Worm (Caenorhabditis elegans) whole organism, L1 larva: ENCODE data around the gene gsp-2.

ENCODE experiments used
- C16A3.4 ChIP-seq: fragments of 150-350 bp; optimal IDR thresholded peaks from 2 replicates; lab custom pipeline; 2014; ENCODE audit warnings: missing biosample characterization, missing genetic modification characterization
- Y116A8C.19 ChIP-seq: sonication (generic microtip); optimal IDR thresholded peaks from 2 replicates; lab custom pipeline; 2016; ENCODE audit warnings: missing compliant biosample characterization, missing genetic modification characterization, borderline replicate concordance
- aha-1 ChIP-seq: fragments of 150-350 bp; optimal IDR thresholded peaks from 2 replicates; lab custom pipeline; 2014; ENCODE audit warnings: missing biosample characterization, missing genetic modification characterization
- alr-1 ChIP-seq: fragments of 200-800 bp; sonication (Bioruptor generic); optimal IDR thresholded peaks from 2 replicates; lab custom pipeline; 2018; ENCODE audit warnings: borderline replicate concordance, mild to moderate bottlenecking, missing genetic modification characterization, missing compliant biosample characterization
- aly-2 ChIP-seq: fragments of 150-350 bp; optimal IDR thresholded peaks from 2 replicates; lab custom pipeline; 2014; ENCODE audit warnings: missing biosample characterization, missing genetic modification characterization
- ama-1 ChIP-seq: fragments of 150-350 bp; optimal IDR thresholded peaks from 2 replicates; lab custom pipeline; 2014
- blmp-1 ChIP-seq: fragments of 150-350 bp; optimal IDR thresholded peaks from 2 replicates; lab custom pipeline; 2014; ENCODE audit warnings: missing biosample characterization, missing genetic modification characterization
- ceh-8 ChIP-seq: fragments of 200-800 bp; sonication (Bioruptor generic); optimal IDR thresholded peaks from 2 replicates; lab custom pipeline; 2018; ENCODE audit warnings: mild to moderate bottlenecking, missing genetic modification characterization, moderate library complexity, missing compliant biosample characterization
- ceh-88 ChIP-seq: fragments of 200-800 bp; sonication (Bioruptor generic); IDR thresholded peaks from 2 replicates; pipeline ENCODE4 v1.3.6; 2022; ENCODE audit warnings: missing genetic modification characterization, missing compliant biosample characterization
- ces-1 ChIP-seq: fragments of 150-350 bp; optimal IDR thresholded peaks from 2 replicates; lab custom pipeline; 2014; ENCODE audit warnings: missing biosample characterization, missing genetic modification reagents, missing genetic modification characterization
- dpl-1 ChIP-seq, 3 experiments: fragments of 150-350 bp in 2 of 3; sonication (generic microtip) in 1 of 3; optimal IDR thresholded peaks; 2 replicates each; lab custom pipeline; 2014 to 2017; ENCODE audit warnings: missing biosample characterization in 3 of 3, missing genetic modification characterization in 3 of 3, missing genetic modification reagents in 3 of 3
- efl-3 ChIP-seq: fragments of 200-800 bp; sonication (Bioruptor generic); optimal IDR thresholded peaks from 2 replicates; lab custom pipeline; 2018; ENCODE audit warnings: mild to moderate bottlenecking, missing genetic modification characterization, missing compliant biosample characterization
- elt-2 ChIP-seq: sonication (generic microtip); optimal IDR thresholded peaks from 2 replicates; lab custom pipeline; 2016; ENCODE audit warnings: missing genetic modification characterization, mild to moderate bottlenecking, inconsistent platforms, missing compliant biosample characterization, missing genetic modification reagents
- elt-3 ChIP-seq, 6 experiments: fragments of 150-350 bp in 1 of 6; sonication (generic microtip); optimal IDR thresholded peaks; 2 replicates each; lab custom pipeline; 2017 to 2018; ENCODE audit warnings: missing biosample characterization in 6 of 6, missing genetic modification characterization in 6 of 6, inconsistent platforms in 1 of 6
- ets-5 ChIP-seq: fragments of 200-800 bp; sonication (Bioruptor generic); IDR thresholded peaks from 2 replicates; pipeline ENCODE4 v1.3.6; 2022; ENCODE audit warnings: missing genetic modification characterization, missing compliant biosample characterization
- fkh-10 ChIP-seq: sonication (generic microtip); optimal IDR thresholded peaks from 2 replicates; lab custom pipeline; 2017; ENCODE audit warnings: missing biosample characterization, missing genetic modification reagents, missing genetic modification characterization
- fkh-8 ChIP-seq: sonication (generic microtip); optimal IDR thresholded peaks from 2 replicates; lab custom pipeline; 2016; ENCODE audit warnings: mild to moderate bottlenecking, missing genetic modification characterization, missing compliant biosample characterization
- fos-1 ChIP-seq: fragments of 150-350 bp; optimal IDR thresholded peaks from 2 replicates; lab custom pipeline; 2014; ENCODE audit warnings: missing biosample characterization, missing genetic modification characterization
- grh-1 ChIP-seq: fragments of 200-800 bp; sonication (Bioruptor generic); IDR thresholded peaks from 2 replicates; pipeline ENCODE4 v1.3.6; 2022; ENCODE audit warnings: missing genetic modification reagents, missing genetic modification characterization, missing compliant biosample characterization
- hlh-17 ChIP-seq: fragments of 200-800 bp; sonication (Bioruptor generic); optimal IDR thresholded peaks from 2 replicates; lab custom pipeline; 2018; ENCODE audit warnings: missing genetic modification characterization, mild to moderate bottlenecking, missing compliant biosample characterization, moderate library complexity, borderline replicate concordance
- hpl-2 ChIP-seq: fragments of 150-350 bp; optimal IDR thresholded peaks from 2 replicates; lab custom pipeline; 2014; ENCODE audit warnings: missing biosample characterization, missing genetic modification reagents, missing genetic modification characterization
- jun-1 ChIP-seq: fragments of 150-350 bp; optimal IDR thresholded peaks from 2 replicates; lab custom pipeline; 2014; ENCODE audit warnings: missing biosample characterization, missing genetic modification reagents, missing genetic modification characterization
- lin-14 ChIP-seq: fragments of 200-800 bp; sonication (Bioruptor generic); optimal IDR thresholded peaks from 2 replicates; lab custom pipeline; 2018; ENCODE audit warnings: mild to moderate bottlenecking, missing genetic modification characterization, moderate library complexity, missing compliant biosample characterization
- lin-15B ChIP-seq: fragments of 150-350 bp; sonication (generic microtip); optimal IDR thresholded peaks from 3 replicates; lab custom pipeline; 2014; ENCODE audit warnings: missing biosample characterization, missing genetic modification characterization
- lir-3 ChIP-seq: sonication (generic microtip); optimal IDR thresholded peaks from 2 replicates; lab custom pipeline; 2016; ENCODE audit warnings: mild to moderate bottlenecking, missing genetic modification characterization, moderate library complexity, missing compliant biosample characterization; ENCODE audit not compliant: poor library complexity
- lsy-2 ChIP-seq, 2 experiments: fragments of 150-350 bp; optimal IDR thresholded peaks; 2 replicates each; lab custom pipeline; 2014; ENCODE audit warnings: missing biosample characterization in 2 of 2, missing genetic modification characterization in 2 of 2
- nhr-11 ChIP-seq: fragments of 150-350 bp; optimal IDR thresholded peaks from 2 replicates; lab custom pipeline; 2014; ENCODE audit warnings: missing biosample characterization, missing genetic modification characterization
- nhr-20 ChIP-seq: sonication (generic microtip); optimal IDR thresholded peaks from 2 replicates; lab custom pipeline; 2016; ENCODE audit warnings: mild to moderate bottlenecking, missing genetic modification characterization, missing compliant biosample characterization
- nhr-47 ChIP-seq: sonication (generic microtip); optimal IDR thresholded peaks from 2 replicates; lab custom pipeline; 2016; ENCODE audit warnings: mild to moderate bottlenecking, missing genetic modification characterization, moderate library complexity, missing compliant biosample characterization
- nhr-71 ChIP-seq: sonication (generic microtip); optimal IDR thresholded peaks from 2 replicates; lab custom pipeline; 2016; ENCODE audit warnings: mild to moderate bottlenecking, missing genetic modification characterization, moderate library complexity, missing compliant biosample characterization
- nhr-76 ChIP-seq: sonication (generic microtip); optimal IDR thresholded peaks from 2 replicates; lab custom pipeline; 2017; ENCODE audit warnings: missing biosample characterization, missing genetic modification characterization
- nhr-85 ChIP-seq: sonication (generic microtip); peaks from one replicate; lab custom pipeline; 2016; ENCODE audit warnings: missing genetic modification characterization, inconsistent platforms, missing compliant biosample characterization
- nhr-90 ChIP-seq: sonication (generic microtip); optimal IDR thresholded peaks from 2 replicates; lab custom pipeline; 2016; ENCODE audit warnings: mild to moderate bottlenecking, missing genetic modification characterization, missing compliant biosample characterization; ENCODE audit not compliant: poor library complexity
- pag-3 ChIP-seq: sonication (generic microtip); optimal IDR thresholded peaks from 2 replicates; lab custom pipeline; 2017; ENCODE audit warnings: missing genetic modification characterization, mild to moderate bottlenecking, missing compliant biosample characterization, antibody characterized with exemption, borderline replicate concordance; ENCODE audit not compliant: insufficient read depth
- pax-3 ChIP-seq: fragments of 200-800 bp; sonication (Bioruptor generic); optimal IDR thresholded peaks from 2 replicates; lab custom pipeline; 2018; ENCODE audit warnings: mild to moderate bottlenecking, missing genetic modification characterization, moderate library complexity, missing compliant biosample characterization
- snu-23 ChIP-seq: sonication (generic microtip); optimal IDR thresholded peaks from 2 replicates; lab custom pipeline; 2016; ENCODE audit warnings: missing genetic modification characterization, missing compliant biosample characterization
- sup-37 ChIP-seq: fragments of 200-800 bp; sonication (Bioruptor generic); optimal IDR thresholded peaks from 2 replicates; lab custom pipeline; 2018; ENCODE audit warnings: mild to moderate bottlenecking, missing genetic modification characterization, missing compliant biosample characterization
- swsn-7 ChIP-seq: sonication (generic microtip); optimal IDR thresholded peaks from 2 replicates; lab custom pipeline; 2016; ENCODE audit warnings: missing genetic modification characterization, missing compliant biosample characterization
- tbx-2 ChIP-seq: sonication (generic microtip); optimal IDR thresholded peaks from 2 replicates; lab custom pipeline; 2016; ENCODE audit warnings: missing genetic modification characterization, missing compliant biosample characterization
- tlp-1 ChIP-seq: fragments of 150-350 bp; optimal IDR thresholded peaks from 2 replicates; lab custom pipeline; 2014; ENCODE audit warnings: missing biosample characterization, missing genetic modification characterization
- unc-130 ChIP-seq: fragments of 150-350 bp; optimal IDR thresholded peaks from 2 replicates; lab custom pipeline; 2017; ENCODE audit warnings: missing biosample characterization, missing genetic modification characterization, inconsistent platforms
- unc-86 ChIP-seq: sonication (generic microtip); optimal IDR thresholded peaks from 2 replicates; lab custom pipeline; 2016; ENCODE audit warnings: missing genetic modification characterization, missing compliant biosample characterization
- xbp-1 ChIP-seq: sonication (generic microtip); optimal IDR thresholded peaks from 2 replicates; lab custom pipeline; 2016; ENCODE audit warnings: missing genetic modification characterization, missing compliant biosample characterization
- zag-1 ChIP-seq: fragments of 150-350 bp; optimal IDR thresholded peaks from 2 replicates; lab custom pipeline; 2014; ENCODE audit warnings: missing biosample characterization, missing genetic modification characterization
- ztf-11 ChIP-seq, 2 experiments: sonication (generic microtip); optimal IDR thresholded peaks; 2 replicates each; lab custom pipeline; 2016 to 2017; ENCODE audit warnings: missing genetic modification characterization in 2 of 2, missing biosample characterization in 1 of 2, missing compliant biosample characterization in 1 of 2

The gsp-2 gene

ce11 chrIII:7381546-7382171, 45.3 kb downstream of the gsp-2 start, which contains the start of the genes hmg-4 and T20B12.3 (continued):
- no peak for TF ChIP-seq tbx-2
- TF ChIP-seq C16A3.4 (tag; lab: Kevin White, UChicago) = peak; percentile 46
- no peak for TF ChIP-seq fkh-8 (tag; lab: Kevin White, UChicago)
- peak; percentile 33 for TF ChIP-seq nhr-47 (tag; lab: Kevin White, UChicago)
- TF ChIP-seq snu-23 (GFP tag; lab: Kevin White, UChicago) = peak; percentile 58
- TF ChIP-seq efl-3 (GFP tag; lab: Kevin White, UChicago) = no peak
- TF ChIP-seq hpl-2 (GFP tag; lab: Kevin White, UChicago) = no peak
- peak; percentile 23 to 75 (median 68) for TF ChIP-seq dpl-1 (GFP tag; optimal IDR thresholded peaks at IDR 0.05; lab: Kevin White, UChicago)
- peak in 1 of 6 experiments; percentile 29 for TF ChIP-seq elt-3 (tag; optimal IDR thresholded peaks at IDR 0.05; lab: Kevin White, UChicago)
- TF ChIP-seq unc-130 = no peak
- TF ChIP-seq lin-14 (GFP tag; lab: Kevin White, UChicago) = no peak
- TF ChIP-seq jun-1 (tag; lab: Kevin White, UChicago) = no peak
- no peak for TF ChIP-seq grh-1
- peak; percentile 93 to 98 for TF ChIP-seq lsy-2 (tag; optimal IDR thresholded peaks at IDR 0.05; lab: Kevin White, UChicago)
- TF ChIP-seq swsn-7 = peak; percentile 18
- TF ChIP-seq, all 84 proteins: peak for 21

- TF ChIP-seq grh-1 (no peak), lin-15B (tag; lab: Kevin White, UChicago) (no peak), fos-1 (no peak), elt-3 (tag; optimal IDR thresholded peaks at IDR 0.05; lab: Kevin White, UChicago) (no peak), aha-1 (tag; lab: Kevin White, UChicago) (no peak), nhr-90 (tag; lab: Kevin White, UChicago) (no peak), blmp-1 (tag; lab: Kevin White, UChicago) (no peak), Y116A8C.19 (tag; lab: Kevin White, UChicago) (no peak), lin-14 (GFP tag; lab: Kevin White, UChicago) (no peak), ets-5 (GFP tag; lab: Robert Waterston, UW) (no peak), fkh-10 (GFP tag; lab: Kevin White, UChicago) (no peak), sup-37 (no peak), tlp-1 (tag; lab: Kevin White, UChicago) (no peak), nhr-85 (tag; lab: Kevin White, UChicago) (no peak), hlh-17 (no peak)
Observed at ce11 chrIII:7383733-7384132, 47.3 kb downstream of the gsp-2 start, which contains the start of gene tbp-1. Gene tbp-1 (plus strand): TSS chrIII:7384033.

DNA sequence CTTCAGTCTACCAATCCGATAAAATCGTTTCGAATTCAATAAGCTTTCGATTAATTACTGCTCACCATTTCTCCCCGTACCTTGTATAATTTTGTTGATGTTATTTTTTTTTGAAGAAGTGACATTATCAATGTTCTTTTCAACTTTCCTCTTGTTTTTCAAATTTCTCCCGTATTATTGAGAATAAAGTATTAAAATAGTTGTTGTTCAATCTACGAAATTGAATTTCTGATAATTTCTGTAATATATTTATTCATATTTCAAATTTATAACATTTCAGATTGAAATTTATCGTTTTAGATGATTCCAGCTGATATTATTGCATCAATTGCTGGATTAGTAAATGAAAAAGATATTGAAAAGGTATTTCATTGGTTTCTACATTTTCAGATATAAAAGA, 49.5 kb downstream of the gsp-2 start, which contains the start of gene trd-1:
Gene trd-1 (plus strand): TSS at position 301 of the 400 bp plus-strand sequence.
- TF ChIP-seq Y116A8C.19 (tag; lab: Kevin White, UChicago) = no peak
- TF ChIP-seq nhr-76 (tag; lab: Kevin White, UChicago) = no peak
- no peak for TF ChIP-seq ztf-11 (tag; optimal IDR thresholded peaks at IDR 0.05; lab: Kevin White, UChicago)
- TF ChIP-seq ceh-88 (GFP tag; lab: Robert Waterston, UW) = no peak
- TF ChIP-seq unc-86 (tag; lab: Kevin White, UChicago) = no peak
- no peak for TF ChIP-seq lir-3 (tag; lab: Kevin White, UChicago)
- TF ChIP-seq nhr-11 (tag; lab: Kevin White, UChicago) = no peak
- no peak for TF ChIP-seq sup-37
- TF ChIP-seq blmp-1 (tag; lab: Kevin White, UChicago) = no peak
- TF ChIP-seq nhr-71 = no peak
- no peak for TF ChIP-seq pag-3 (tag; lab: Kevin White, UChicago)

DNA sequence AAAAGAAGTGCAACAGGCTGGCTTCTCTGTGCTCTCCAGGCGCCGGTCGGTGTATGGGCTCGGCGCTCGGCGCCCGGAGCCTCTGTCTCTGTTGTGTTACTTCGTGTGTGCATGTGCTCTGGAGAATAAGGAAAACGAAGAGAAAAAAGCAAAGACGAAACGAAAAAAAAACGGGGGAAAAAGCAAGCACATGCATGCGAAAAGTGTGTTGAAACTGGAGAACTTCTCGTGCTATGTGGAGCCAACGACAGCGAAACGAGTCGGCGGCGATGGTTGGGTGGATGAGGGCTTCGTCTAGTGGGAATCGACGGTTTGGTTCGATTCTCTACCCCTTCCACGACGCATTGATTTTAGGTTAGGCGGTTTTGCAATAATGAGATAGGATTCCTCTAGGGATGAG, 51.0 kb downstream of the gsp-2 start:
- no peak for TF ChIP-seq ztf-11 (tag; optimal IDR thresholded peaks at IDR 0.05; lab: Kevin White, UChicago)
- no peak for TF ChIP-seq zag-1 (tag; lab: Kevin White, UChicago)
- TF ChIP-seq ama-1 (lab: Kevin White, UChicago) = no peak
- peak; percentile 7 for TF ChIP-seq swsn-7
- TF ChIP-seq xbp-1 (tag; lab: Kevin White, UChicago) = peak; percentile 18
- no peak for TF ChIP-seq tlp-1 (tag; lab: Kevin White, UChicago)
- no peak for TF ChIP-seq blmp-1 (tag; lab: Kevin White, UChicago)
- no peak for TF ChIP-seq nhr-20
- peak in 2 of 3 experiments; percentile 2 to 16 for TF ChIP-seq dpl-1 (GFP tag; optimal IDR thresholded peaks at IDR 0.05; lab: Kevin White, UChicago)
- TF ChIP-seq ceh-8 (GFP tag; lab: Kevin White, UChicago) = no peak
- no peak for TF ChIP-seq ces-1 (GFP tag; lab: Kevin White, UChicago)
- peak; percentile 27 for TF ChIP-seq elt-2
- no peak for TF ChIP-seq fos-1
- TF ChIP-seq pax-3 = no peak
- no peak for TF ChIP-seq aly-2
- no peak for TF ChIP-seq alr-1 (tag; lab: Kevin White, UChicago)
